Worm (Caenorhabditis elegans): ENCODE measurements around the gene ZK512.1.

ZK512.1 gene

DNA sequence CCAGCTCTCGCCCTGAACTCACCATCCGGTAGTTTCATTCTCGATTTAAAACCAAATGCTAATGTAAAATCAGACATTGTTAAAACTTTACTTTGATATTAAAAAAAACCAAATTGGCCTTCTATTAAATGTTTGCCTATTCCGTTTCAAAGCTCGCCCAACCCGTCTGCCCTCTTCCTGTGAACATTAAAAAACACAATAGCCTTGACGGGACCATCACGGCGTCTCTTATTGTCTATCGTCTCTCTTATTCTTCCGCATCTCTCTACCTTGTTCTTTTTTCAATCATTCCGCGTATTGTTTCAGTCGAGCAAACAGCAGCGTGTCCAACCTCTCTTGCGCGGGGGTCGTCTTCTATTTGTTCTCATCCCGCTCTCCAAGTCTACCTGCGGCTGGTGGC, at the start of gene ZK512.1:
Gene ZK512.1, plus strand, starts transcription at position 301 of the 400 bp plus-strand sequence.
- TF ChIP-seq ceh-28 (tag; optimal IDR thresholded peaks at IDR 0.05), result no peak

DNA sequence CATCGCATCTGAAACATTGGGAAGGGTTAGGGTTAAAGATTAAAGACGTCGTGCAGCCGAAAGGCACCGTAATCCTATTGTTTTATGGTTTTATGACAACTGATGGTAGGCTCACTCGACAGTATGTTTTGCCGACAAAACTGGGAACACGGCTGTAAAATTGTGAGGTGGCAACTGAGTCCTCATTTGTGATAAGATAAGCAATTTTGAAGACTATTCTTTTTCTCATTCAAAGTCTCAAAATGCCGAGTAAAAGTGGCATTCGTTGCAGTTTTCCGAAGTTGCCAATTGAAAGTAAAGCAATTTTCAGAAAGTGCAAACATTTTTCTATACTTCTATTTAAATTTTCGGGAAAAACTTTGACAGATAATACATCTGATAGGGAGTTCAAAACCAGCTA, 45.0 kb upstream of the ZK512.1 start:
- TF ChIP-seq nhr-67 (tag; optimal IDR thresholded peaks at IDR 0.05) (no peak), elt-2 (tag; optimal IDR thresholded peaks at IDR 0.05) (peak; percentile 55), pqm-1 (tag; optimal IDR thresholded peaks at IDR 0.05) (peak; percentile 4)

DNA sequence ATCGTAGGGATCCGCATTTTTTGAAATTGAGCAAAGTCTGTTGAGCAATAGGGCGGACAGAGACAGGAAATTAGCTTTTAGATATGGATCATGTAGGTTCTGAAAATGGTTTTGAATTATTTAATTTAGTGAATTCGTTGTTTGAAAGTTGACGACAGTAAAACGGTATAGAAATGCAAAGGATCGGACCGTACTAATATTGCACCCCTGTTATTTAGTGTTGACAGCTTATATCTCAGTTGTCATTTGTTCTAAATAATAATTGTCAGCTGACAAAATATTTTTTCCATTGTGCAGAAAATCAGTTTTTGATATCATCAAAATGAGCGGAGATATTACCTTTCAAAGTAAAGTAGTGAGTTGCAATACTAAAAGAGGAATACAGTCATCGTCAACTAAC, 43.4 kb upstream of the ZK512.1 start, which contains the start of gene lin-12:
Gene lin-12, minus strand, starts transcription at position 101 of the 400 bp plus-strand sequence.
- no peak for TF ChIP-seq ZK546.5 (tag; optimal IDR thresholded peaks at IDR 0.05)
- no peak for TF ChIP-seq skn-1 (tag; optimal IDR thresholded peaks at IDR 0.05)

DNA sequence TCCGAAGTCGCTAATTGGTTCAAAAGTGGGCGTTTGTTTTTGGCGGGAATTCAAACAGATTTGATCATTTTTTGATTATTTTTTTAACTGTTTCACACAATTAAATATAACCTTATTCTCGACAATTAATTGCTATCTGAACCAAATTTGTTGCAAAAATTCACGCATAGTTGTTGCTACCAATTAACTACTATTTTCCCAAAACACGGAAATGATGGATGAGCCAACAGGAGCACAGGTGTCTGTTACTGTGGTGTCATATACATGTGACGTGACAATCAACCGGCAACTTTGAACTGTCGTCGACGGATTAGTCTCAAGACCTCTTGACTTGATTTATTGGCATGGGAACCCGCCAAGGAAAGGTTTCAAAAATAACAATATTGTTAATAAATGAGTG, 42.0 kb upstream of the ZK512.1 start:
- TF ChIP-seq lin-39 (tag; optimal IDR thresholded peaks at IDR 0.05) (no peak), mdl-1 (tag; optimal IDR thresholded peaks at IDR 0.05) (no peak), pqm-1 (tag; optimal IDR thresholded peaks at IDR 0.05) (no peak), ztf-11 (tag; optimal IDR thresholded peaks at IDR 0.05) (no peak), egl-27 (tag; optimal IDR thresholded peaks at IDR 0.05) (no peak), skn-1 (tag; optimal IDR thresholded peaks at IDR 0.05) (no peak), fos-1 (tag; optimal IDR thresholded peaks at IDR 0.05) (no peak), nfya-1 (tag; optimal IDR thresholded peaks at IDR 0.05; ENCODE audit: insufficient read depth) (no peak), fkh-10 (GFP tag; optimal IDR thresholded peaks at IDR 0.05) (no peak)

DNA sequence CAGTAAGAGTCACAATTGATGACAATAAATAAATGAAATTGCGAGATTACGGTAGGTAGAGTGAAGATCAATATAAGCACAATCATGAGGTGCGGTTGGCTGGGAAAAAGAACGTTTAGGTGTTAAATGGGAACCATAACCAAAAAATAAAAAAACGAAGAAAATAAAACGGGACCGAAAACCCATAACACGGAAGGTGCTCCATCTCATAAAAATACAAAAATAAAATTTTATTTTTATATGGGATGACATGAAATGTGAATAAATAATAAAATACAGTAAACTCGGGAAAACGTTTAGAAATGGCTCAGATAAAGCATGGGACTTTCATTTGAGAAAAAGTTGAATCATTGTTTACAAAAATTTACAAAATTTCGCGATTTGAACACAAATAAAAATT, 39.2 kb upstream of the ZK512.1 start, which contains the start of gene F02A9.7:
Gene F02A9.7, minus strand, starts transcription at position 101 of the 400 bp plus-strand sequence.
- TF ChIP-seq jun-1 (tag; optimal IDR thresholded peaks at IDR 0.05) (no peak), snpc-4 (tag; optimal IDR thresholded peaks at IDR 0.05) (no peak), skn-1 (tag; optimal IDR thresholded peaks at IDR 0.05) (no peak), R02D3.7 (tag; optimal IDR thresholded peaks at IDR 0.05) (no peak), pha-4 (tag; optimal IDR thresholded peaks at IDR 0.05) (no peak), ceh-28 (tag; optimal IDR thresholded peaks at IDR 0.05) (no peak), pqm-1 (tag; optimal IDR thresholded peaks at IDR 0.05) (no peak), nfya-1 (tag; optimal IDR thresholded peaks at IDR 0.05; ENCODE audit: insufficient read depth) (no peak), hmg-11 (tag; optimal IDR thresholded peaks at IDR 0.05) (no peak)

DNA sequence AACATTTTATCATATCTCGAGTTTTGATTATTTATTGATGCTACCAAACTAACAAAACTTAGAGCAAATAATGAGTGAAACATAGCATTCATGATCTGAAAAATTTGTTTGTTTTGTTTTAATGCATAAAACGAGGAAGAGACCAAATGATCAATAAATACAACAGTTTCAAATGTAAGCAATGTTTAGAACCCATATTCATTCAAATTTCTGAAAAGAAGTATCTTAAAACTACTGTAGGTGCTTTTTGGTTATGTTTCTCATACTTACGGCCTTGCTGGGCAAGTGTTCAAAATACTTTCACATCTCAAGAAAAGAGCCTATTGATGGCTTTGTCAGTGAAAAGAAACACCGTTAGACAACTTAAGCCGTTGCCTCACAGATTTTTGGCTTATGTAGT, 37.0 kb upstream of the ZK512.1 start, which contains the start of gene F02A9.1:
Gene F02A9.1, minus strand, starts transcription at position 101 of the 400 bp plus-strand sequence.
- no peak for TF ChIP-seq hmg-11 (tag; optimal IDR thresholded peaks at IDR 0.05)
- TF ChIP-seq nhr-237 (tag; optimal IDR thresholded peaks at IDR 0.05), result no peak

DNA sequence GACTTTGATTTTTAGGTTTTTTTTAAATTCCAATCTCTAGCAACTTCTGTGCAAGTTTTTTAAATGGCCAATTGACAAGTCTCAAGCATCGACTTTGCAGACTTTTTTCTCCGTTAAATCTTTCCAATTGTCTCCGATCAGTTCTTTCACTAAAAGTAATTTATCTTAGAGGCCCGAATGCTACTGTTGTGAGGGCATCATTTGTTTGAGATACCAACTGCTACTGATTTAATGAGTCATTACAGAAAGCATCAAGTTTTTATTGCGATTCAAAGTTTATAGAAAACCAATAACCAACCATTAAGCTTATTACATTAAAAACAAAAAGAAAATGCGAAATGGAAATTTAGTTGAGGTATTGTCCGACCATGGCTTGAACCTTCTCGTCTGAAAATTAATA, 34.6 kb upstream of the ZK512.1 start:
- no peak for TF ChIP-seq pqm-1 (tag; optimal IDR thresholded peaks at IDR 0.05)
- TF ChIP-seq egl-5 (tag; optimal IDR thresholded peaks at IDR 0.05), result peak; percentile 74
- no peak for TF ChIP-seq fkh-2 (tag; optimal IDR thresholded peaks at IDR 0.05)
- TF ChIP-seq nhr-76 (tag; optimal IDR thresholded peaks at IDR 0.05), result no peak
- TF ChIP-seq lin-39 (tag; optimal IDR thresholded peaks at IDR 0.05), result no peak
- TF ChIP-seq ZK546.5 (tag; optimal IDR thresholded peaks at IDR 0.05), result no peak
- no peak for TF ChIP-seq sea-2 (GFP tag; optimal IDR thresholded peaks at IDR 0.05)
- TF ChIP-seq ama-1 (optimal IDR thresholded peaks at IDR 0.05), result peak; percentile 5

DNA sequence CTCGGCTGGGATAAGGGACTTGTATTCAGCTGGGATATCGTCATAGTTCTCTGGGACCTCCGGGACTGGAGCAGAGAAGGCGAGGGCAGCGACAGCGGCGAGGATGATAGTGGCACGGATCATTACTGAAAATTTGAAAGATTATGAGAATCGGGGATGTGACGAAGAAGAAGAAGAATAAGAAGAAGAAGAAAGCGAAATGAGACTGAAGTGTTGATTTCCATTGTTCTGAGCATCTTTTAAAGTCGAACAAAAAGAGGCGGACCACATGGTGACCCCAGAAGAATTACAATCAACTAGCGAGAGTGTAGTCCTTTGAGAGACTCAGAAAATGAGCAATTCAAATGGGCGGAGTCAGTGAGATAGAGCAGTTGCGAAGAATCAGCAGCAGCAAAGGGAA, 33.7 kb upstream of the ZK512.1 start, which contains the start of gene far-1:
Gene far-1, minus strand, starts transcription at position 125 of the 400 bp plus-strand sequence.
- peak; percentile 31 for TF ChIP-seq nfya-1 (tag; optimal IDR thresholded peaks at IDR 0.05; ENCODE audit: insufficient read depth)
- no peak for TF ChIP-seq nhr-23 (tag; optimal IDR thresholded peaks at IDR 0.05)

DNA sequence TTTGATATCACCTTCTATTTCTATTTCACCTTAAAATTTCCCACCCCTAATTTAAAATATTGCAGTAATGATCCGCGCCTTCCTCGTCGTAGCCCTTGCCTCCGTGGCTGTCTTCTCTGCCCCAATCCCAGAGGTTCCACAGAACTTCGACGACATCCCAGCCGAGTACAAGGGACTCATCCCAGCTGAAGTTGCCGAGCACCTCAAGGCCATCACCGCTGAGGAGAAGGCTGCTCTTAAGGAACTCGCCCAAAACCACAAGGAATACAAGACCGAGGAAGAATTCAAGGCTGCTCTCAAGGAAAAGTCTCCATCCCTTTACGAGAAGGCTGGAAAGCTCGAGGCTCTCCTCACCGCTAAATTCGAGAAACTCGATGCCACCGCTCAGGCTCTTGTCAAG, 33.0 kb upstream of the ZK512.1 start, which contains the start of gene far-2:
Gene far-2, plus strand, starts transcription at position 66 of the 400 bp plus-strand sequence.
- TF ChIP-seq nhr-12 (tag; optimal IDR thresholded peaks at IDR 0.05) (no peak), aly-2 (tag; optimal IDR thresholded peaks at IDR 0.05) (no peak), ztf-4 (tag; optimal IDR thresholded peaks at IDR 0.05) (no peak), elt-3 (tag; optimal IDR thresholded peaks at IDR 0.05) (no peak), daf-12 (tag; optimal IDR thresholded peaks at IDR 0.05) (no peak), elt-1 (tag; optimal IDR thresholded peaks at IDR 0.05) (no peak), unc-62 (GFP tag; optimal IDR thresholded peaks at IDR 0.05) (no peak), mml-1 (tag; optimal IDR thresholded peaks at IDR 0.05) (no peak), nhr-23 (tag; optimal IDR thresholded peaks at IDR 0.05) (no peak)

Measured in whole organism, L3 larva.